Worm (Caenorhabditis elegans) whole organism, young adult: ENCODE data around the gene tag-89.
"Not testable (repeated sequence)": the region's sequence is repeated elsewhere in the genome, so short reads cannot be mapped to it uniquely, and the experiment has no call there.

Source experiments
- B0336.3 ChIP-seq: fragments of 200-800 bp; sonication (Bioruptor generic); IDR thresholded peaks from 2 replicates; pipeline ENCODE4 v1.3.6; 2022; ENCODE audit warnings: missing genetic modification characterization, missing compliant biosample characterization
- D2030.7 ChIP-seq: fragments of 200-800 bp; sonication (Bioruptor generic); IDR thresholded peaks from 2 replicates; pipeline ENCODE4 v1.3.6; 2022; ENCODE audit warnings: missing genetic modification reagents, missing genetic modification characterization, missing compliant biosample characterization
- F33H1.4 ChIP-seq: fragments of 200-800 bp; sonication (Bioruptor generic); IDR thresholded peaks from 2 replicates; pipeline ENCODE4 v1.3.6; 2022; ENCODE audit warnings: missing genetic modification reagents, missing genetic modification characterization, missing compliant biosample characterization
- F39B2.1 ChIP-seq: fragments of 200-800 bp; sonication (Bioruptor generic); IDR thresholded peaks from 2 replicates; pipeline ENCODE4 v1.3.6; 2022; ENCODE audit warnings: missing genetic modification reagents, missing genetic modification characterization, missing compliant biosample characterization
- F49E8.2 ChIP-seq: sonication (generic microtip); optimal IDR thresholded peaks from 3 replicates; lab custom pipeline; 2017; ENCODE audit warnings: missing genetic modification characterization, mild to moderate bottlenecking, missing compliant biosample characterization, antibody characterized with exemption, moderate library complexity; ENCODE audit not compliant: insufficient read depth
- Y53G8AR.9 ChIP-seq: fragments of 200-800 bp; sonication (Bioruptor generic); conservative IDR thresholded peaks from 2 replicates; pipeline ENCODE4 v1.3.6; 2022; ENCODE audit warnings: missing genetic modification reagents, missing genetic modification characterization, missing compliant biosample characterization
- Y56A3A.18 ChIP-seq: fragments of 200-800 bp; sonication (Bioruptor generic); IDR thresholded peaks from 2 replicates; pipeline ENCODE4 v1.3.6; 2022; ENCODE audit warnings: missing genetic modification reagents, missing genetic modification characterization, missing compliant biosample characterization
- Y79H2A.3 ChIP-seq: fragments of 200-800 bp; sonication (Bioruptor generic); conservative IDR thresholded peaks from 2 replicates; pipeline ENCODE4 v1.3.6; 2022; ENCODE audit warnings: missing genetic modification reagents, missing genetic modification characterization, missing compliant biosample characterization
- aptf-2 ChIP-seq: fragments of 200-800 bp; sonication (Bioruptor generic); conservative IDR thresholded peaks from 2 replicates; pipeline ENCODE4 v1.3.6; 2022; ENCODE audit warnings: missing genetic modification reagents, missing genetic modification characterization, missing compliant biosample characterization
- aptf-3 ChIP-seq: fragments of 200-800 bp; sonication (Bioruptor generic); IDR thresholded peaks from 2 replicates; pipeline ENCODE4 v1.3.6; 2022; ENCODE audit warnings: missing genetic modification characterization, missing compliant biosample characterization
- attf-6 ChIP-seq: fragments of 200-800 bp; sonication (Bioruptor generic); IDR thresholded peaks from 2 replicates; pipeline ENCODE4 v1.3.6; 2022; ENCODE audit warnings: missing genetic modification reagents, missing genetic modification characterization, missing compliant biosample characterization
- cebp-2 ChIP-seq: fragments of 200-800 bp; sonication (Bioruptor generic); IDR thresholded peaks from 2 replicates; pipeline ENCODE4 v1.3.6; 2022; ENCODE audit warnings: missing genetic modification characterization, missing compliant biosample characterization
- ceh-100 ChIP-seq: fragments of 200-800 bp; sonication (Bioruptor generic); IDR thresholded peaks from 2 replicates; pipeline ENCODE4 v1.3.6; 2022; ENCODE audit warnings: missing genetic modification reagents, missing genetic modification characterization, missing compliant biosample characterization
- ceh-58 ChIP-seq: fragments of 200-800 bp; sonication (Bioruptor generic); IDR thresholded peaks from 2 replicates; pipeline ENCODE4 v1.3.6; 2022; ENCODE audit warnings: missing genetic modification characterization, missing compliant biosample characterization
- ceh-91 ChIP-seq: fragments of 200-800 bp; sonication (Bioruptor generic); IDR thresholded peaks from 2 replicates; pipeline ENCODE4 v1.3.6; 2022; ENCODE audit warnings: missing genetic modification reagents, missing genetic modification characterization, missing compliant biosample characterization
- dox-1 ChIP-seq: fragments of 200-800 bp; sonication (Bioruptor generic); IDR thresholded peaks from 2 replicates; pipeline ENCODE4 v1.3.6; 2022; ENCODE audit warnings: missing genetic modification reagents, missing genetic modification characterization, missing compliant biosample characterization
- egl-44 ChIP-seq: fragments of 200-800 bp; sonication (Bioruptor generic); IDR thresholded peaks from 2 replicates; pipeline ENCODE4 v1.3.6; 2022; ENCODE audit warnings: missing genetic modification reagents, missing genetic modification characterization, missing compliant biosample characterization
- egrh-3 ChIP-seq: fragments of 200-800 bp; sonication (Bioruptor generic); IDR thresholded peaks from 2 replicates; pipeline ENCODE4 v1.3.6; 2022; ENCODE audit warnings: missing genetic modification reagents, missing genetic modification characterization, missing compliant biosample characterization
- ekl-4 ChIP-seq: fragments of 200-800 bp; sonication (Bioruptor generic); IDR thresholded peaks from 2 replicates; pipeline ENCODE4 v1.3.6; 2022; ENCODE audit warnings: missing genetic modification reagents, missing genetic modification characterization, missing compliant biosample characterization
- hmg-1.2 ChIP-seq: fragments of 200-800 bp; sonication (Bioruptor generic); IDR thresholded peaks from 2 replicates; pipeline ENCODE4 v1.3.6; 2022; ENCODE audit warnings: missing genetic modification reagents, missing genetic modification characterization, missing compliant biosample characterization
- hmg-20 ChIP-seq: fragments of 200-800 bp; sonication (Bioruptor generic); IDR thresholded peaks from 2 replicates; pipeline ENCODE4 v1.3.6; 2022; ENCODE audit warnings: missing genetic modification reagents, missing genetic modification characterization, missing compliant biosample characterization
- hrde-1 ChIP-seq: sonication (generic microtip); optimal IDR thresholded peaks from 2 replicates; lab custom pipeline; 2016; ENCODE audit warnings: missing genetic modification characterization, mild to moderate bottlenecking, missing compliant biosample characterization, moderate library complexity, missing genotype, missing genetic modification reagents, borderline replicate concordance
- hsf-1 ChIP-seq: fragments of 200-800 bp; sonication (Bioruptor generic); IDR thresholded peaks from 2 replicates; pipeline ENCODE4 v1.3.6; 2022; ENCODE audit warnings: missing genetic modification reagents, missing genetic modification characterization, missing compliant biosample characterization
- lin-26 ChIP-seq: fragments of 200-800 bp; sonication (Bioruptor generic); IDR thresholded peaks from 2 replicates; pipeline ENCODE4 v1.3.6; 2022; ENCODE audit warnings: missing genetic modification reagents, missing genetic modification characterization, missing compliant biosample characterization
- lin-54 ChIP-seq: fragments of 200-800 bp; sonication (Bioruptor generic); optimal IDR thresholded peaks from 2 replicates; lab custom pipeline; 2018; ENCODE audit warnings: mild to moderate bottlenecking, missing genetic modification characterization, missing compliant biosample characterization
- lsl-1 ChIP-seq: fragments of 200-800 bp; sonication (Bioruptor generic); optimal IDR thresholded peaks from 2 replicates; lab custom pipeline; 2018; ENCODE audit warnings: mild to moderate bottlenecking, missing genetic modification characterization, moderate library complexity, missing compliant biosample characterization
- madf-3 ChIP-seq: fragments of 200-800 bp; sonication (Bioruptor generic); IDR thresholded peaks from 2 replicates; pipeline ENCODE4 v1.3.6; 2022; ENCODE audit warnings: missing genetic modification reagents, missing genetic modification characterization, missing compliant biosample characterization
- madf-6 ChIP-seq: fragments of 200-800 bp; sonication (Bioruptor generic); IDR thresholded peaks from 2 replicates; pipeline ENCODE4 v1.3.6; 2022; ENCODE audit warnings: missing genetic modification reagents, missing genetic modification characterization, missing compliant biosample characterization
- madf-8 ChIP-seq: fragments of 200-800 bp; sonication (Bioruptor generic); conservative IDR thresholded peaks from 2 replicates; pipeline ENCODE4 v1.3.6; 2022; ENCODE audit warnings: missing genetic modification reagents, missing genetic modification characterization, missing compliant biosample characterization
- mcd-1 ChIP-seq: fragments of 200-800 bp; sonication (Bioruptor generic); IDR thresholded peaks from 2 replicates; pipeline ENCODE4 v1.3.6; 2022; ENCODE audit warnings: missing genetic modification reagents, missing genetic modification characterization, missing compliant biosample characterization
- nfya-2 ChIP-seq: fragments of 200-800 bp; sonication (Bioruptor generic); IDR thresholded peaks from 2 replicates; pipeline ENCODE4 v1.3.6; 2022; ENCODE audit warnings: missing genetic modification reagents, missing genetic modification characterization, missing compliant biosample characterization
- pbrm-1 ChIP-seq: fragments of 200-800 bp; sonication (Bioruptor generic); IDR thresholded peaks from 2 replicates; pipeline ENCODE4 v1.3.6; 2022; ENCODE audit warnings: missing genetic modification reagents, missing genetic modification characterization, missing compliant biosample characterization
- snpc-3.4 ChIP-seq: sonication (generic microtip); optimal IDR thresholded peaks from 2 replicates; lab custom pipeline; 2017; ENCODE audit warnings: missing genetic modification characterization, mild to moderate bottlenecking, missing compliant biosample characterization, antibody characterized with exemption, moderate library complexity, missing genotype, missing genetic modification reagents
- snpc-4 ChIP-seq, 5 experiments: fragments of 150-350 bp in 1 of 5; sonication (generic microtip) in 4 of 5; optimal IDR thresholded peaks; 2 replicates each; lab custom pipeline; 2014 to 2018; ENCODE audit warnings: missing genetic modification characterization in 5 of 5, missing biosample characterization in 3 of 5, antibody characterized with exemption in 2 of 5, mild to moderate bottlenecking in 2 of 5, missing compliant biosample characterization in 2 of 5, missing genotype in 2 of 5, moderate library complexity in 2 of 5, missing genetic modification reagents in 1 of 5
- tbp1 ChIP-seq: fragments of 200-800 bp; sonication (Bioruptor generic); optimal IDR thresholded peaks from 2 replicates; lab custom pipeline; 2018; ENCODE audit warnings: mild to moderate bottlenecking, missing genetic modification characterization, missing compliant biosample characterization
- xnd-1 ChIP-seq: sonication (generic microtip); optimal IDR thresholded peaks from 2 replicates; lab custom pipeline; 2016; ENCODE audit warnings: missing genotype, missing genetic modification reagents, missing genetic modification characterization, missing compliant biosample characterization
- ztf-28 ChIP-seq: fragments of 200-800 bp; sonication (Bioruptor generic); IDR thresholded peaks from 2 replicates; pipeline ENCODE4 v1.3.6; 2022; ENCODE audit warnings: missing genetic modification reagents, missing genetic modification characterization, missing compliant biosample characterization

Gene tag-89

DNA sequence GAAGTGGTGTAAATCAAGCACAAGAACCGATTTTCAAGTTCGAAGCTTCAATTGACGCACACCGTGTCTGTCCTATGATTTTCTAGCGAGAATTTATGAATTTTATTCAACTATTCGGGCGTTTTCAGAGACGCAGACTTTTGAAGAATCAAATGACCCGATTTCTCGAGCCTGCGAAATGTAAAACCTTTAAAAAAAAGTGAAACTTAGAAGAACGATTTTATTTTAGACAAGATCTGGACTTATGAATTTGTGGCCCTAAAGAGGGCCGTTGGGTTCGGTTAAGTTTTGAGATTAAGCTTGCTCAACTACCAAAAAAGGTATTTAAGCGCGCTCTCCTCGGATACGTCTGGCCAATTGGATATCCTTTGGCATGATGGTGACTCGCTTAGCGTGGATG lies 11.8 kb downstream of the tag-89 start (continued):
- TF ChIP-seq attf-6 (GFP tag; lab: Robert Waterston, UW) (peak; percentile 64), D2030.7 (GFP tag; lab: Robert Waterston, UW) (peak; percentile 26), F33H1.4 (peak; percentile 39)

- TF ChIP-seq hrde-1 (tag; lab: Kevin White, UChicago): peak; percentile 63
- 0 out of 2 replicates have a peak, but pooled peaks have one; percentile 26 for TF ChIP-seq ceh-100
- 0 out of 2 replicates have a peak, but pooled peaks have one; percentile 28 for TF ChIP-seq cebp-2 (GFP tag; lab: Robert Waterston, UW)
- TF ChIP-seq B0336.3 (GFP tag; lab: Robert Waterston, UW): peak; percentile 61; the same call in 1 of the 2 replicates
- peak; percentile 37 for TF ChIP-seq D2030.7 (GFP tag; lab: Robert Waterston, UW)
- TF ChIP-seq attf-6 (GFP tag; lab: Robert Waterston, UW): peak; percentile 35; the same call in 1 of the 2 replicates
- peak; percentile 29 for TF ChIP-seq ztf-28 (GFP tag; lab: Robert Waterston, UW)
- peak; percentile 14; the same call in 1 of the 2 replicates for TF ChIP-seq hmg-1.2 (GFP tag; lab: Robert Waterston, UW)
- TF ChIP-seq ekl-4 (GFP tag; lab: Robert Waterston, UW): peak; percentile 70
- TF ChIP-seq egl-44 (GFP tag; lab: Robert Waterston, UW): peak; percentile 12; the same call in 1 of the 2 replicates
- peak; percentile 62; the same call in 1 of the 2 replicates for TF ChIP-seq pbrm-1
- peak; percentile 62; the same call in 1 of the 2 replicates for TF ChIP-seq Y79H2A.3 (GFP tag; lab: Robert Waterston, UW)
- peak; percentile 48 for TF ChIP-seq tbp1
- TF ChIP-seq snpc-4 (GFP tag; optimal IDR thresholded peaks at IDR 0.05; lab: Kevin White, UChicago): not testable (repeated sequence)
- TF ChIP-seq snpc-4 (tag; optimal IDR thresholded peaks at IDR 0.05; lab: Kevin White, UChicago): peak in 1 of 4 experiments; percentile 25
- peak; percentile 50 for TF ChIP-seq ceh-91 (GFP tag; lab: Robert Waterston, UW)
- TF ChIP-seq nfya-2 (GFP tag; lab: Robert Waterston, UW): peak; percentile 82; the same call in 1 of the 2 replicates
- TF ChIP-seq lsl-1 (GFP tag; lab: Kevin White, UChicago): peak; percentile 25
- TF ChIP-seq F49E8.2 (tag; lab: Kevin White, UChicago): peak; percentile 37
- peak; percentile 92 for TF ChIP-seq aptf-2 (GFP tag; lab: Robert Waterston, UW)
- TF ChIP-seq xnd-1: peak; percentile 12
- TF ChIP-seq mcd-1 (GFP tag; lab: Robert Waterston, UW): 0 out of 2 replicates have a peak, but pooled peaks have one; percentile 34
- TF ChIP-seq madf-3 (GFP tag; lab: Robert Waterston, UW): peak; percentile 81; the same call in 1 of the 2 replicates
- peak; percentile 15; the same call in 1 of the 2 replicates for TF ChIP-seq Y56A3A.18
- peak; percentile 99 for TF ChIP-seq F39B2.1 (GFP tag; lab: Robert Waterston, UW)
- peak; percentile 43 for TF ChIP-seq madf-8 (GFP tag; lab: Robert Waterston, UW)
- TF ChIP-seq F33H1.4: peak; percentile 54
- peak; percentile 81 for TF ChIP-seq madf-6 (GFP tag; lab: Robert Waterston, UW)
- TF ChIP-seq lin-26 (GFP tag; lab: Robert Waterston, UW): peak; percentile 85
- 0 out of 2 replicates have a peak, but pooled peaks have one; percentile 9 for TF ChIP-seq hmg-20 (GFP tag; lab: Robert Waterston, UW)
- peak; percentile 90 for TF ChIP-seq dox-1 (GFP tag; lab: Robert Waterston, UW)
- peak; percentile 8; the same call in 1 of the 2 replicates for TF ChIP-seq egrh-3 (GFP tag; lab: Robert Waterston, UW)
- peak; percentile 66 for TF ChIP-seq Y53G8AR.9
- peak; percentile 61; the same call in 1 of the 2 replicates for TF ChIP-seq hsf-1 (GFP tag; lab: Robert Waterston, UW)
- TF ChIP-seq aptf-3 (GFP tag; lab: Robert Waterston, UW): 0 out of 2 replicates have a peak, but pooled peaks have one; percentile 28
- TF ChIP-seq snpc-3.4 (tag; lab: Kevin White, UChicago): peak; percentile 39
- peak; percentile 5 for TF ChIP-seq lin-54
- TF ChIP-seq ceh-58 (GFP tag; lab: Robert Waterston, UW): peak; percentile 84; the same call in 1 of the 2 replicates
- TF ChIP-seq, all 124 proteins: peak for 37; not testable (repeated sequence) for 87
These were observed 12.7 kb downstream of the tag-89 start, which contains the start of the genes his-63 and his-64 for ce11 chrIV:11406744-11407690. Gene his-63, minus strand, starts transcription at chrIV:11406861. Gene his-64, plus strand, starts transcription at chrIV:11407116.
